Worm (Caenorhabditis elegans): ENCODE results near the gene fbxa-197.

The fbxa-197 gene

DNA sequence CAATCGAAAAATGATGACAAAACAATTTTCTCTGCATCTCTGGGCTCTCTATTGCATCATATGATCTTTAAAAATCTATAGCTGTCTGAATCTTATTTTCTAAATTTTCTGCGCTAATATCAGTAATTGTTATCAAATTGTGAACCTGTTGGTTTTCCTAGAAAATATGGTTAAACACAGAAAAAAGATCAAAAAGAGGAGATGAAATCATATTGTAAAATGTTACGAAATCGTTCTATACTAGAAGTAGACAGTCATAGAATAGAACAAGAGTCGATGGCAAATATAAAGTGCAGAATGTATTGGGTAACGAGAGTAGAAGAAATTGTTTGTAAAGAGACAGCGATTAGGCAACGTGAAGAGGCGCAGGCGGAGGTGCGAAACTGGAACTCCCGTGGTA, 13.2 kb downstream of the fbxa-197 start:
- TF ChIP-seq ceh-14 (tag; optimal IDR thresholded peaks at IDR 0.05) (no peak), madf-2 (tag; optimal IDR thresholded peaks at IDR 0.05) (no peak), ceh-24 (tag; optimal IDR thresholded peaks at IDR 0.05) (no peak), elt-2 (tag; optimal IDR thresholded peaks at IDR 0.05) (peak; percentile 32)

DNA sequence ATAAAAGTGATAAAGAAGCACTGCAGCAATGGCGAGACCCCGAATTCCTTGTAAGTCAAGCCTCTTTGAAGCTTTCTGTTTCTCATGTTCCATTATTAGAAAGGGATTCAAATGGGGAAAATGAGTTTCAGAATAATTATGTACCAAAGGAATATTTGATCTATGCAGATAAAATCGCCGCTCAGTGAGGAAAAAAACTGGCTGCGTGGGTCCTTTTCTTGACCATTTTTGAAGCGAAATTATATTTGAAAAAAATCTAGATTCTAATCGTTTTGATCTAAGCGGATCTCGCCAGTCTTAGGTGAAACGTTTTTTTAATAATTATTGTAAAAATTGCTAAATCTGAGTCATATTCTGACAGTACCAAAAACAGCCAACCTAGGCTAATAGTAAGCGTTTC, 17.2 kb downstream of the fbxa-197 start, which contains the start of gene oac-42:
oac-42 (minus strand) TSS at position 101 of the 400 bp plus-strand sequence.
- no peak for TF ChIP-seq unc-55 (GFP tag; optimal IDR thresholded peaks at IDR 0.05)
- TF ChIP-seq T23F11.4 (GFP tag; optimal IDR thresholded peaks at IDR 0.05), result no peak
- TF ChIP-seq hlh-8 (tag; optimal IDR thresholded peaks at IDR 0.05), result no peak
- no peak for TF ChIP-seq unc-86 (tag; optimal IDR thresholded peaks at IDR 0.05)
- no peak for TF ChIP-seq nhr-232 (tag; optimal IDR thresholded peaks at IDR 0.05)
- no peak for TF ChIP-seq ceh-22 (tag; optimal IDR thresholded peaks at IDR 0.05)
- no peak for TF ChIP-seq ttx-3 (tag; optimal IDR thresholded peaks at IDR 0.05)
- TF ChIP-seq elt-4 (tag; optimal IDR thresholded peaks at IDR 0.05), result no peak
- no peak for TF ChIP-seq fkh-10 (GFP tag; optimal IDR thresholded peaks at IDR 0.05)
- no peak for TF ChIP-seq odd-2 (tag; optimal IDR thresholded peaks at IDR 0.05)

DNA sequence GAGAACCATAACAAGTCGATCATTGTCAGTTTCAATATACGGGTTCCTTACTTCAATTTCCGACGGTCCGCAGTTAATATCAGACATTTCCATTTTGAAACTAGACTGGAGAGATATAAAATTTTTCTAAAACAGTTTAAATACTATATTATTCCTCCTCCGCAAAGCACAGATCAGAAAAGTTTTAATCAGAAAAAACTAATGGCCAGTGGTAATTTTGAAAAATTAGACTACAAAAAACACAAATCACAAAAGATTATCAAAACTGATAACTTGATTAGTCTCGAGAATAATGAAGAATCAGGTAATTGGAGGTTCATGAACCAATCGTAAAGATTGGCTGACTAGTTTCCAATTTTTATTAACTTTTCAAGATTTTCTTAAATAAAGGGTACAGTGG, 18.5 kb downstream of the fbxa-197 start, which contains the start of gene T06C12.9:
T06C12.9 (minus strand) TSS at position 101 of the 400 bp plus-strand sequence.
- no peak for TF ChIP-seq madf-2 (tag; optimal IDR thresholded peaks at IDR 0.05)
- TF ChIP-seq dmd-4 (tag; optimal IDR thresholded peaks at IDR 0.05; ENCODE audit: borderline replicate concordance), result no peak
- no peak for TF ChIP-seq ceh-22 (tag; optimal IDR thresholded peaks at IDR 0.05)
- no peak for TF ChIP-seq ceh-31 (tag; optimal IDR thresholded peaks at IDR 0.05)
- no peak for TF ChIP-seq unc-3 (GFP tag; conservative IDR thresholded peaks at IDR 0.05)
- no peak for TF ChIP-seq unc-3 (tag; optimal IDR thresholded peaks at IDR 0.05)
- no peak for TF ChIP-seq unc-42 (tag; optimal IDR thresholded peaks at IDR 0.05)
- TF ChIP-seq odd-2 (tag; optimal IDR thresholded peaks at IDR 0.05), result no peak
- TF ChIP-seq ref-2 (tag; optimal IDR thresholded peaks at IDR 0.05), result no peak
- no peak for TF ChIP-seq pha-4 (tag; optimal IDR thresholded peaks at IDR 0.05)
- TF ChIP-seq pax-1 (tag; optimal IDR thresholded peaks at IDR 0.05), result no peak
- no peak for TF ChIP-seq unc-86 (tag; optimal IDR thresholded peaks at IDR 0.05)
- TF ChIP-seq ztf-16 (tag; optimal IDR thresholded peaks at IDR 0.05), result no peak
- TF ChIP-seq fkh-10 (GFP tag; optimal IDR thresholded peaks at IDR 0.05), result no peak
- TF ChIP-seq ttx-3 (tag; optimal IDR thresholded peaks at IDR 0.05), result no peak
- TF ChIP-seq che-1 (tag; optimal IDR thresholded peaks at IDR 0.05), result no peak
- TF ChIP-seq eyg-1 (tag; optimal IDR thresholded peaks at IDR 0.05), result no peak
- no peak for TF ChIP-seq Y22D7AL.16 (tag; optimal IDR thresholded peaks at IDR 0.05)
- TF ChIP-seq rnt-1 (tag; optimal IDR thresholded peaks at IDR 0.05), result no peak
- no peak for TF ChIP-seq F13H6.1 (tag; optimal IDR thresholded peaks at IDR 0.05)
- no peak for TF ChIP-seq ceh-30 (tag; optimal IDR thresholded peaks at IDR 0.05)

DNA sequence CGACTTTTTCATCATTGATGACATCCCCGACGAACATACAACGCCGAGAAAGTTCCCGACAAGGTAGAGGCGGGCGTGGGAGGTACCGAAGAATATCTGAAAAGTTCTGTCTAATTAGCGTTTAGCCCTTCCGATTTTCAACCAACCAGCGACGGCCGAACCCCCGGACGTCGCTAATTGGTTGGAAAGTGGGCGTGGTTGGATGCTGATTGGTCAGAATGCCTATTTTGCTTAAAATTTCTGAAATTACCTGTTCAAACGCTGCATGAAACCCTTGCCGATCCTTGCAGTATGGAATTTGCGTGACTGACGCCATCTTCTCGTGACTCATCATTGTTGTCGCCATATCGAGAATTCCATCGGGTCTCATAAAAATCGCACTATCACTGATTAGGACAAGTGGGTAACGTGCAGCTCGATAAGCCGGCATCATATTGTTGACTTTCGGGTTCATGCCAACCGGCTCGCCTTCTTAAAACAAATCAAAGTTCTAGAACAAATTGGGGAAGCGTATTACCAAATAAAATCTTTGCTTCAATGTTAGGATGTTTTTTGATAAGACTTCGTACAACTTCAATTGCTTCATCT, 20.3 kb downstream of the fbxa-197 start:
- peak; percentile 66 for TF ChIP-seq elt-2 (tag; optimal IDR thresholded peaks at IDR 0.05)
- TF ChIP-seq pat-9 (tag; optimal IDR thresholded peaks at IDR 0.05), result no peak
- peak; percentile 34 for TF ChIP-seq nfya-1 (tag; optimal IDR thresholded peaks at IDR 0.05)

DNA sequence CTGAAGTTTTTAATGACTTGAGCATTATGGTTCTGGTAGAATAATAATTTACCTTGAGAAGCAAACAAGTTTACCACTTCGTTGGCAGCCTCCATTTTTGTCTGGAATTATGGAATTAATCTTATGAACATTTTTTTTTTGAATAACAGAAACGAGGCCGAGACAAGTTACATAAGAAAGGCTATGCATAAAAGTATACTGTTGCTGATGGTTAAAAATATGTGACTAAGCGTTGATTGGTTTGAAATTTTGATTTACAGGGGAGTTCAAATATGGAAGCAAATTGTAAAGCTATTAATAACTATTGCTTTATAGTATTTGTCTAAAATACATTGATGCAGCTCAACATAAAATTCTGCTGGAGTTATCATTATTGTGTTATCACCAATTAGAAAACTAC, 21.3 kb downstream of the fbxa-197 start, which contains the start of gene cgt-1:
cgt-1 (minus strand) TSS at position 101 of the 400 bp plus-strand sequence.
- TF ChIP-seq ceh-18 (tag; optimal IDR thresholded peaks at IDR 0.05) (no peak), ref-2 (tag; optimal IDR thresholded peaks at IDR 0.05) (no peak), F13H6.1 (tag; optimal IDR thresholded peaks at IDR 0.05) (no peak), pqm-1 (tag; optimal IDR thresholded peaks at IDR 0.05) (no peak), ceh-48 (tag; optimal IDR thresholded peaks at IDR 0.05) (no peak), madf-2 (tag; optimal IDR thresholded peaks at IDR 0.05) (no peak), hlh-6 (tag; optimal IDR thresholded peaks at IDR 0.05) (no peak)

All from whole organism, late embryonic.